Worm (Caenorhabditis elegans): ENCODE results near the gene cutl-29.

ce11 chrX:8310747-8311146, 39.9 kb upstream of the cutl-29 start:
- TF ChIP-seq zip-5 (tag; optimal IDR thresholded peaks at IDR 0.05) (no peak), pha-4 (tag; optimal IDR thresholded peaks at IDR 0.05) (no peak), nfya-1 (tag; optimal IDR thresholded peaks at IDR 0.05) (no peak)

Data from whole organism, late embryonic.